Fruit fly (Drosophila melanogaster): ENCODE results near the gene CG7768.

dm6 chr3L:14203023-14203422 lies 15.0 kb upstream of the CG7768 start, which contains the start of gene saturn:
- TF ChIP-seq Hr4 (GFP tag; optimal IDR thresholded peaks at IDR 0.05) (no peak), CG16779 (tag; optimal IDR thresholded peaks at IDR 0.05) (no peak)

All from whole organism, prepupa.